Fruit fly (Drosophila melanogaster) whole organism, wandering third instar larva: Measurements from ENCODE around the gene CG2924.

Experiments used
- CG32264 ChIP-seq: fragments of 200-800 bp; sonication (Bioruptor generic); optimal IDR thresholded peaks from 2 replicates; lab custom pipeline; 2016; ENCODE audit warnings: missing biosample characterization, missing genetic modification characterization
- CG9705 ChIP-seq: fragments of 200-800 bp; sonication (Bioruptor generic); optimal IDR thresholded peaks from 2 replicates; lab custom pipeline; 2018; ENCODE audit warnings: missing biosample characterization, mild to moderate bottlenecking, missing genetic modification characterization
- GATAd ChIP-seq: sonication (Bioruptor generic); optimal IDR thresholded peaks from 2 replicates; lab custom pipeline; 2016; ENCODE audit warnings: missing biosample characterization, missing genetic modification characterization
- HLH106 ChIP-seq: fragments of 200-800 bp; optimal IDR thresholded peaks from 3 replicates; lab custom pipeline; 2019; ENCODE audit warnings: missing biosample characterization, mild to moderate bottlenecking, missing genetic modification characterization, moderate library complexity
- Hr78 ChIP-seq: fragments of >200 bp; optimal IDR thresholded peaks from 2 replicates; lab custom pipeline; 2017; ENCODE audit warnings: missing biosample characterization, missing genetic modification characterization
- Hr83 ChIP-seq: fragments of 200-300 bp; sonication (Bioruptor generic); optimal IDR thresholded peaks from 2 replicates; lab custom pipeline; 2016; ENCODE audit warnings: missing biosample characterization, mild to moderate bottlenecking, missing genetic modification characterization, moderate library complexity; ENCODE audit not compliant: poor library complexity, severe bottlenecking
- Jra ChIP-seq: sonication (Bioruptor generic); optimal IDR thresholded peaks from 2 replicates; lab custom pipeline; 2016; ENCODE audit warnings: missing biosample characterization, missing genetic modification characterization
- Mio ChIP-seq: sonication (Bioruptor generic); optimal IDR thresholded peaks from 2 replicates; lab custom pipeline; 2016; ENCODE audit warnings: missing biosample characterization, missing genetic modification characterization
- Myc ChIP-seq: fragments of >200 bp; optimal IDR thresholded peaks from 2 replicates; lab custom pipeline; 2017
- N ChIP-seq: fragments of >200 bp; optimal IDR thresholded peaks from 2 replicates; lab custom pipeline; 2018; ENCODE audit warnings: missing biosample characterization, missing external identifiers, missing genetic modification characterization
- OdsH ChIP-seq: fragments of 200-800 bp; sonication (Bioruptor generic); optimal IDR thresholded peaks from 2 replicates; lab custom pipeline; 2016; ENCODE audit warnings: missing biosample characterization, mild to moderate bottlenecking, missing genetic modification characterization
- Rel ChIP-seq, 2 experiments: fragments of 200-800 bp; sonication (Bioruptor generic) in 1 of 2; optimal IDR thresholded peaks; 2 replicates in 1 of 2; 3 replicates in 1 of 2; lab custom pipeline; 2016 to 2019; ENCODE audit warnings: mild to moderate bottlenecking in 2 of 2, missing biosample characterization in 2 of 2, missing genetic modification characterization in 2 of 2, moderate library complexity in 1 of 2
- Sp1 ChIP-seq: fragments of 200-800 bp; sonication (Bioruptor generic); optimal IDR thresholded peaks from 3 replicates; lab custom pipeline; 2019; ENCODE audit warnings: missing biosample characterization, mild to moderate bottlenecking, missing genetic modification characterization, moderate library complexity
- Vsx2 ChIP-seq: fragments of 200-300, 225-300 bp; sonication (Bioruptor generic); optimal IDR thresholded peaks from 2 replicates; lab custom pipeline; 2018; ENCODE audit warnings: missing biosample characterization, missing genetic modification characterization; ENCODE audit not compliant: partially characterized antibody
- brk ChIP-seq: fragments of 200-800 bp; sonication (Bioruptor generic); optimal IDR thresholded peaks from 2 replicates; lab custom pipeline; 2016; ENCODE audit warnings: missing biosample characterization, mild to moderate bottlenecking, missing genetic modification characterization
- dl ChIP-seq, 2 experiments: fragments of 175-275, 200-275 bp in 1 of 2; fragments of 200-275 bp in 1 of 2; sonication (Bioruptor generic); optimal IDR thresholded peaks; lab custom pipeline; 2018; ENCODE audit warnings: mild to moderate bottlenecking in 2 of 2, missing biosample characterization in 2 of 2, missing genetic modification characterization in 2 of 2, moderate library complexity in 2 of 2; ENCODE audit not compliant: partially characterized antibody in 2 of 2, insufficient read depth in 1 of 2
- dmrt93B ChIP-seq: fragments of 200-800 bp; sonication (Bioruptor generic); optimal IDR thresholded peaks from 2 replicates; lab custom pipeline; 2018; ENCODE audit warnings: missing biosample characterization, mild to moderate bottlenecking, missing genetic modification characterization
- dsf ChIP-seq: sonication (Bioruptor generic); optimal IDR thresholded peaks from 2 replicates; lab custom pipeline; 2016; ENCODE audit warnings: missing biosample characterization, missing genetic modification characterization, borderline replicate concordance
- foxo ChIP-seq, 2 experiments: fragments of 200-800 bp; sonication (Bioruptor generic); optimal IDR thresholded peaks; 2 replicates in 1 of 2; 3 replicates in 1 of 2; lab custom pipeline; 2016 to 2017; ENCODE audit warnings: missing biosample characterization in 2 of 2, missing genetic modification characterization in 2 of 2
- fru ChIP-seq: fragments of 200-800 bp; sonication (Bioruptor generic); optimal IDR thresholded peaks from 3 replicates; lab custom pipeline; 2016; ENCODE audit warnings: missing biosample characterization, mild to moderate bottlenecking, missing genetic modification characterization
- h ChIP-seq: fragments of 200-800 bp; sonication (Bioruptor generic); optimal IDR thresholded peaks from 3 replicates; lab custom pipeline; 2016; ENCODE audit warnings: missing biosample characterization, mild to moderate bottlenecking, missing genetic modification characterization
- jim ChIP-seq: fragments of 175-275, 200-325 bp; sonication (Bioruptor generic); optimal IDR thresholded peaks from 2 replicates; lab custom pipeline; 2016; ENCODE audit warnings: missing biosample characterization, mild to moderate bottlenecking, missing genetic modification characterization
- pan ChIP-seq: fragments of >200 bp; optimal IDR thresholded peaks from 2 replicates; lab custom pipeline; 2017
- psq ChIP-seq: fragments of 200-800 bp; sonication (Bioruptor generic); optimal IDR thresholded peaks from 3 replicates; lab custom pipeline; 2017; ENCODE audit warnings: missing biosample characterization, mild to moderate bottlenecking, missing genetic modification characterization, moderate library complexity
- rgr ChIP-seq: fragments of 200-800 bp; sonication (Bioruptor generic); optimal IDR thresholded peaks from 3 replicates; lab custom pipeline; 2016; ENCODE audit warnings: missing biosample characterization, mild to moderate bottlenecking, missing genetic modification characterization
- sage ChIP-seq: fragments of 200-800 bp; sonication (Bioruptor generic); optimal IDR thresholded peaks from 2 replicates; lab custom pipeline; 2016; ENCODE audit warnings: missing biosample characterization, mild to moderate bottlenecking, missing genetic modification characterization
- sv ChIP-seq: fragments of 200-800 bp; sonication (Bioruptor generic); optimal IDR thresholded peaks from 3 replicates; lab custom pipeline; 2016; ENCODE audit warnings: missing biosample characterization, missing genetic modification characterization
- tai ChIP-seq: sonication (Bioruptor generic); optimal IDR thresholded peaks from 2 replicates; lab custom pipeline; 2016; ENCODE audit warnings: missing biosample characterization, missing genetic modification characterization
- usp ChIP-seq: fragments of >200 bp; optimal IDR thresholded peaks from 2 replicates; lab custom pipeline; 2017; ENCODE audit warnings: missing biosample characterization, missing genetic modification characterization

Gene CG2924

DNA sequence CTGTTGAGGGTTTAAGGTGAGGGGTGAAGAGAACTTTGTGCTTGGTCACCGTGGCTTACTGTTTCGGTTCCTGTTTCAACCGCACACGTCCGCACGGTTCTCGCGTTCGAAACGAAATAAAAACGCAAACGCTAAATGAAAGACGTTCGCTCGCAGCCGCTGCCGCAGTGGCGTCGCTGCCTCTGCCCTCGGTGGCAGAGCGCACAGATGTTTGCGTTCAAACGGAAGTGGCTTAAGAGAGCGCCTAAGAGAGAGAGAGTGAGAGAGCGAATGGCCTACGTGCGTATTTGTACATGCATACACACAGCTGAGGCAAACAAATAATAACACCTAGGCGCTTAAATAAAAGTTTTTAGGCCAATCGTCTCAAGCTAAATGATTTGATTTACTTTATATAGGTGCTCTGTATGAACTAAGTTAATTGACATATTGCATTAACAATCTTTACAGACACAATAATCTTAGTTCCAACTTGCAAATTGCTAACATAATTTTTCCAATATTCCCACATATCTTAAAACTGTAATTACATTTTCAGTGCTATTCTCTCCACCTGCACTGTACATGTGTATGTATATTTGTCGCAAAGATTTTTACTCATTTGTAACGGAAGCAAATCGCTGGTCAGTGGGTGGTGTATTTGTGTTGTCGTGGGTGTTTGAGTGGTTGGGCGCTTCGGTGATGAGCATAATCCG is 22.9 kb upstream of the CG2924 start, which contains the start of gene CG2865 (continued):
- TF ChIP-seq dsf: no peak
- TF ChIP-seq Vsx2 (GFP tag; lab: Kevin White, UChicago): no peak
- peak; percentile 76 for TF ChIP-seq sage
- peak; percentile 67 to 85 for TF ChIP-seq dl (GFP tag; optimal IDR thresholded peaks at IDR 0.05; lab: Kevin White, UChicago; ENCODE audit: insufficient read depth in 1 of 2, partially characterized antibody in 2 of 2)
- TF ChIP-seq CG32264 (GFP tag; lab: Kevin White, UChicago): peak; percentile 84
- peak; percentile 78 for TF ChIP-seq Jra
- TF ChIP-seq psq (GFP tag; lab: Kevin White, UChicago): peak; percentile 87
- peak; percentile 96 for TF ChIP-seq h (GFP tag; lab: Kevin White, UChicago)
- peak; percentile 97 for TF ChIP-seq fru (GFP tag; lab: Kevin White, UChicago)
- no peak for TF ChIP-seq Hr78
- peak; percentile 94 for TF ChIP-seq dmrt93B

DNA sequence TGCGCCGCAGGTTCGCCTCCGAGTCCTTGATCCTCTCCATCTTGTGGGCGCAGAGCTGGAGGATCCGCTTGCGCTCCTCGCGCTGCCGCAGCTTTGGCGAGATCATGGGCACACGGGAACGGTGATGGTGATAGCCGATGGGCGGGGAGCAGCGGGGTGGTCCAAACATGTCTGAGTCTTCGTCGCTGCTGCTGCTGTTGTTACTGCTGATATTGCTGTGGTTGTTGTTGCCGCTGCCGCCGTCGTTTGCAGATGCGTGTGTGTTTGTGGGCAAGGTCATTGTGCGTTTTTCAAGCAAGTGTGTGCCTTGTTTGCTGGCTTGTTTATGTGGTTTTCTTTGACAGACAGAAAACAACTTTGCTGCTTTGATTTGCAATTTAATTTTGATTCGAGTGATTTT is 21.8 kb upstream of the CG2924 start:
- TF ChIP-seq CG32264 (GFP tag; lab: Kevin White, UChicago) (no peak), usp (GFP tag; lab: Kevin White, UChicago) (no peak), CG9705 (GFP tag; lab: Kevin White, UChicago) (no peak), fru (GFP tag; lab: Kevin White, UChicago) (no peak), Rel (GFP tag; optimal IDR thresholded peaks at IDR 0.05; lab: Kevin White, UChicago) (no peak), Rel (tag; optimal IDR thresholded peaks at IDR 0.05; lab: Kevin White, UChicago) (no peak), tai (no peak), sv (no peak), pan (lab: Kevin White, UChicago) (no peak)

DNA sequence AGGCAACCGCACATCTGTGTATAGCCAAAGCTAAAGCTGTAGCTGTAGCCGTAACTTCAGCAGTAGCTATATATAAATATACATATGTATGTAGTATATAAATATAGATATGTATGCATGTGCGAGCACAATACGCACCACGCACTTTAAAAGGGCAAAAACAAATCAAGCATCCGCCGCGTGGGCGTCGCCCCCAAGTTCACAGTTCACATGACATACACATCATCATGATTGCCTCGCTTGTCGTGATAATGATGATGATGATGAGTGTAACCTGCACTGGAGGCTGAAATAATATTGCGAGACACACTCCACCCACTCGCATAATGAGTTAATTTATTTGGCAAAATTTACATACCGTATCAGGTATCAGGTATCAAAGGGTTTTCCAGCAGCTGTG is 20.5 kb upstream of the CG2924 start:
- no peak for TF ChIP-seq dl (GFP tag; optimal IDR thresholded peaks at IDR 0.05; lab: Kevin White, UChicago; ENCODE audit: insufficient read depth in 1 of 2, partially characterized antibody in 2 of 2)
- TF ChIP-seq brk: no peak
- TF ChIP-seq, all 38 proteins: peak for 0

DNA sequence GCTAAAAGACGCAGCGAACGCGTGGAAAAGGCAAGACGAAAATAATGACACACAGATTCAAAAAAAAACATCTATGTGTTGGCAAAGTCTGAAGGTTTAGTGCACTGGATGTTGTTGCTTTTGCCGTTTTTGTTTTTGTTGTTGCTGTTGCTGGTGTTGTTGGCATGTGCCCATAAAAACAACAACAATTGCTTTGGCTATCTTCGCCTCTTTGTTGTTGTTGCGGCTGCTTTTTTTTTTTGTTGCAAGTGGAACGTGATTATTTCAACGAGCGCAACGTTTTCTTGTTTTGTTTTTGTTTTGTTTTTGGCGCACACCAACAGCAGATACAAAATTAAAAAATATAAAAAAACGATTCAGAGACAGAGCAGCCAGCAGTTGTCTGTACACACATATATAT is 18.6 kb upstream of the CG2924 start:
- TF ChIP-seq Sp1 (GFP tag; lab: Kevin White, UChicago) (peak; percentile 39), Rel (GFP tag; optimal IDR thresholded peaks at IDR 0.05; lab: Kevin White, UChicago) (no peak), Rel (tag; optimal IDR thresholded peaks at IDR 0.05; lab: Kevin White, UChicago) (peak; percentile 9), psq (GFP tag; lab: Kevin White, UChicago) (peak; percentile 12), Vsx2 (GFP tag; lab: Kevin White, UChicago) (no peak), foxo (GFP tag; optimal IDR thresholded peaks at IDR 0.05; lab: Kevin White, UChicago) (no peak)
- TF ChIP-seq, all 38 proteins: peak for 3

DNA sequence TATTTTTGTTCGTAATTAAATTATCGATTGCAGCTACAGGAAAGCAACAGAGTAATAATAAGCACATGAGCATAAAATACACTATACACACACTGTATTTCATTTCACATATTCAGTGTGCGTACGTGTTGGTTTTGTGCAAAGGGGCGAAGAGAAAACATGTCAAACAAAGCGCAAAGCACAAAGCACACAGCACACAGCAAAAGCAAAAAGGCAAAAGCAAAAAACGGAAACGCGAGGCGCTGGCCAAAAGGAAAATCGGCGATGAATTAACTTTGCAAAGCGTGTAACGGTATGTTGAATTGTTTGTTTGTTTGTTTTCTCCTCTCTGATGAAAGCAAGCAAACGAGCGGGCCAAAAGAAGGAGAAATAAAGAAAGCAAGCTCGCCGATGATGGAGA is 17.8 kb upstream of the CG2924 start:
- TF ChIP-seq OdsH (no peak), psq (GFP tag; lab: Kevin White, UChicago) (peak; percentile 77), Hr83 (no peak), Jra (no peak)

DNA sequence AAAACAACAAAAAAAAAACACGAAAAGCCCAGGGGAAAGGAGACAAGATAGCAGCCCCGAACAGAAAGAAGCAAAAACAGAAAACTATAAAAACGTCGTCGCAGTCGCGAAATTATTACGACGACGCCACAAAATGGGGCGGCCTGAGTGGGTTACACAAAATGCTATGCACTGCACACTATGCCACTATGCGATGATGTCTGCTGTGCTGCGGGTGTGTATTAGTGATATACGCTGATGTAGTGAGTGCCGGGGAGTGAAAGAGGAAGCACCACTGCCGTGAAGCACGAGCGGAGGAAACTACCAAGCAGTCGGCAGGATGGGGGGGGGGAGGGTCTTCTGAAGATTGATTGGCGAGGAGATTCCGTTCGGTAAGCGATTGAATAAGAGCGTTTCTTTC is 16.4 kb upstream of the CG2924 start:
- TF ChIP-seq usp (GFP tag; lab: Kevin White, UChicago) (no peak), HLH106 (tag; lab: Kevin White, UChicago) (no peak), sage (no peak), tai (no peak), Mio (GFP tag; lab: Kevin White, UChicago) (no peak), N (GFP tag; lab: Kevin White, UChicago) (no peak), CG9705 (GFP tag; lab: Kevin White, UChicago) (no peak), Rel (GFP tag; optimal IDR thresholded peaks at IDR 0.05; lab: Kevin White, UChicago) (no peak), Rel (tag; optimal IDR thresholded peaks at IDR 0.05; lab: Kevin White, UChicago) (no peak), dl (GFP tag; optimal IDR thresholded peaks at IDR 0.05; lab: Kevin White, UChicago; ENCODE audit: insufficient read depth in 1 of 2, partially characterized antibody in 2 of 2) (no peak), Hr78 (no peak), sv (no peak), pan (lab: Kevin White, UChicago) (no peak), Myc (lab: Kevin White, UChicago) (no peak), psq (GFP tag; lab: Kevin White, UChicago) (no peak), GATAd (GFP tag; lab: Kevin White, UChicago) (no peak), jim (no peak), h (GFP tag; lab: Kevin White, UChicago) (no peak), foxo (GFP tag; optimal IDR thresholded peaks at IDR 0.05; lab: Kevin White, UChicago) (no peak), rgr (GFP tag; lab: Kevin White, UChicago) (no peak)
